Fruit fly (Drosophila melanogaster): Measurements from ENCODE around the gene Coprox.

The Coprox gene

DNA sequence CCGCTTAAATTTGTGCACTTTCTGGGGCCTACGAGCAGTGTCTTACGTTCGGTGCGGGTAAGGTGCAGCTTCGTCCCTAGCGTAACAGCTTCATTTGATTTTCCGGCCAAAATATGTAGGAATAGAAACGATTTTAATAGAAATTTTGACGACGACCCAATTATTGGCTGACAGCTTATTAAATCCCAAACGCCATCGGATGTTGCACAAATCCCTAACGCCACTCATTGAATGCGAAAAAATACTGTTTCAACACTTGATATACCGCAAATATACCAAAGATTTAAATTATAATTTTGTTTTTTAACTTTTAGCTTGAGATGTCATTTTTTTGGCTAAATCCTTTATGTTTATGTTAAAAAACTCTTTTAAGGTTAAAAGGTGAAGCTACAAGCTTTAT, 19.1 kb upstream of the Coprox start, which contains the start of gene Fgop2 (continued):
- TF ChIP-seq gfzf (GFP tag; optimal IDR thresholded peaks at IDR 0.05) (peak; percentile 91), CG2712 (tag; optimal IDR thresholded peaks at IDR 0.05) (peak; percentile 4), CG10267 (tag; optimal IDR thresholded peaks at IDR 0.05) (peak; percentile 30), CG15601 (tag; optimal IDR thresholded peaks at IDR 0.05) (peak; percentile 49), CG31441 (GFP tag; IDR thresholded peaks at IDR 0.05) (no peak), Myb (GFP tag; optimal IDR thresholded peaks at IDR 0.05) (peak; percentile 4), MESR4 (GFP tag; optimal IDR thresholded peaks at IDR 0.05) (peak; percentile 81), sna (GFP tag; IDR thresholded peaks at IDR 0.05; ENCODE audit: partially characterized antibody) (no peak), Mad (GFP tag; optimal IDR thresholded peaks at IDR 0.05) (no peak)

DNA sequence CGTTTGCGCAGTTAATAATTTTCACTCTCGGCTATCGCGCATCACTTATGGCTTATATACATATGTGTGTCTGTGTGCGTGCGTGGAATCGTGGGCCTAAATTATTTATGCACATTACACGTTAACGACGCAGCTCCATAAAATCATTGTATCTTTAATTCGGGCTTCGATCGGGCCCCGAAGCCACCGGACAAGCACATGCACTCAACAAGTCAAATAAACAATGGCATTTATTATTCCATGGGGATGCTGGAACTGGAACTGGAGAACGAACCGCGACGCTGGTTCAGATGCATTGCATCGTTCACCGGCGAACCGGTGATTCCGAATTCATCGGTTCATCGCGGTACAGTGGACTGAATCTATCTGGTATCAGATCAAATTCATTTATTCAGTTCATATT, 15.7 kb upstream of the Coprox start, which contains the start of gene ihog:
ihog (minus strand) TSS at position 269 of the 403 bp plus-strand sequence.
- TF ChIP-seq Sry-β (GFP tag; optimal IDR thresholded peaks at IDR 0.05) = peak; percentile 72
- peak; percentile 0 for TF ChIP-seq PHDP (tag; optimal IDR thresholded peaks at IDR 0.05)
- no peak for TF ChIP-seq Eip74EF (GFP tag; optimal IDR thresholded peaks at IDR 0.05)
- TF ChIP-seq CG6765 (GFP tag; optimal IDR thresholded peaks at IDR 0.05) = no peak
- TF ChIP-seq CHES-1-like (GFP tag; optimal IDR thresholded peaks at IDR 0.05) = no peak
- TF ChIP-seq Ravus (GFP tag; IDR thresholded peaks at IDR 0.05) = no peak
- peak; percentile 35; the same call in 1 of the 3 replicates for TF ChIP-seq CG34422 (GFP tag; IDR thresholded peaks at IDR 0.05)
- TF ChIP-seq CG10147 (GFP tag; optimal IDR thresholded peaks at IDR 0.05) = no peak
- no peak for TF ChIP-seq CG14965 (GFP tag; optimal IDR thresholded peaks at IDR 0.05; ENCODE audit: borderline replicate concordance)
- TF ChIP-seq CG6854 (GFP tag; optimal IDR thresholded peaks at IDR 0.05) = peak; percentile 7
- TF ChIP-seq Rfx (GFP tag; IDR thresholded peaks at IDR 0.05) = no peak
- TF ChIP-seq inv (GFP tag; IDR thresholded peaks at IDR 0.05; ENCODE audit: partially characterized antibody) = peak; percentile 39; the same call in 1 of the 2 replicates
- no peak for TF ChIP-seq CG7928 (GFP tag; optimal IDR thresholded peaks at IDR 0.05)
- TF ChIP-seq CG8359 (GFP tag; optimal IDR thresholded peaks at IDR 0.05; ENCODE audit: borderline replicate concordance) = no peak
- TF ChIP-seq nerfin-1 (tag; optimal IDR thresholded peaks at IDR 0.05) = peak; percentile 19
- TF ChIP-seq CG11695 (GFP tag; IDR thresholded peaks at IDR 0.05) = no peak
- TF ChIP-seq CG16813 (GFP tag; IDR thresholded peaks at IDR 0.05; ENCODE audit: partially characterized antibody) = peak; percentile 24; the same call in 1 of the 3 replicates
- TF ChIP-seq CG15514 (GFP tag; optimal IDR thresholded peaks at IDR 0.05) = peak; percentile 100
- TF ChIP-seq cg (GFP tag; optimal IDR thresholded peaks at IDR 0.05) = peak; percentile 79
- peak; percentile 17 for TF ChIP-seq CG4282 (GFP tag; optimal IDR thresholded peaks at IDR 0.05)
- peak; percentile 41; the same call in 1 of the 2 replicates for TF ChIP-seq CG31441 (GFP tag; IDR thresholded peaks at IDR 0.05)
- TF ChIP-seq nom (GFP tag; optimal IDR thresholded peaks at IDR 0.05) = peak; percentile 20
- TF ChIP-seq CG14667 (GFP tag; IDR thresholded peaks at IDR 0.05) = no peak
- TF ChIP-seq mld (GFP tag; IDR thresholded peaks at IDR 0.05; ENCODE audit: partially characterized antibody) = no peak
- TF ChIP-seq Dll (GFP tag; IDR thresholded peaks at IDR 0.05; ENCODE audit: partially characterized antibody) = peak; percentile 54; the same call in 3 of the 4 replicates
- TF ChIP-seq stwl (tag; optimal IDR thresholded peaks at IDR 0.05) = peak; percentile 21
- TF ChIP-seq BEAF-32 (GFP tag; optimal IDR thresholded peaks at IDR 0.05) = peak; percentile 48
- TF ChIP-seq CG31365 (tag; optimal IDR thresholded peaks at IDR 0.05) = no peak
- TF ChIP-seq B-H2 (GFP tag; optimal IDR thresholded peaks at IDR 0.05) = peak; percentile 22
- TF ChIP-seq CG14860 (GFP tag; IDR thresholded peaks at IDR 0.05; ENCODE audit: partially characterized antibody) = peak; percentile 66
- TF ChIP-seq vvl (GFP tag; IDR thresholded peaks at IDR 0.05) = peak; percentile 52
- TF ChIP-seq lmd (GFP tag; IDR thresholded peaks at IDR 0.05) = no peak
- peak; percentile 4 for TF ChIP-seq CG6254 (GFP tag; optimal IDR thresholded peaks at IDR 0.05)
- no peak for TF ChIP-seq Hsf (GFP tag; optimal IDR thresholded peaks at IDR 0.05)
- 0 out of 2 replicates have a peak, but pooled peaks have one; percentile 13 for TF ChIP-seq slbo (GFP tag; IDR thresholded peaks at IDR 0.05)
- TF ChIP-seq hbn (GFP tag; IDR thresholded peaks at IDR 0.05; ENCODE audit: partially characterized antibody) = 0 out of 2 replicates have a peak, but pooled peaks have one; percentile 23
- TF ChIP-seq chinmo (GFP tag; IDR thresholded peaks at IDR 0.05; ENCODE audit: partially characterized antibody) = peak; percentile 99
- peak; percentile 51; the same call in 1 of the 3 replicates for TF ChIP-seq CG7963 (GFP tag; IDR thresholded peaks at IDR 0.05; ENCODE audit: partially characterized antibody)
